Worm (Caenorhabditis elegans) whole organism, L1 larva: Measurements from ENCODE around the gene cwf-19L1.

Experiments
- F16B12.6 ChIP-seq: fragments of 150-350 bp; optimal IDR thresholded peaks from 2 replicates; lab custom pipeline; 2014; ENCODE audit warnings: missing biosample characterization, missing genetic modification characterization
- aly-2 ChIP-seq: fragments of 150-350 bp; optimal IDR thresholded peaks from 2 replicates; lab custom pipeline; 2014; ENCODE audit warnings: missing biosample characterization, missing genetic modification characterization
- ama-1 ChIP-seq: fragments of 150-350 bp; optimal IDR thresholded peaks from 2 replicates; lab custom pipeline; 2014
- blmp-1 ChIP-seq: fragments of 150-350 bp; optimal IDR thresholded peaks from 2 replicates; lab custom pipeline; 2014; ENCODE audit warnings: missing biosample characterization, missing genetic modification characterization
- ceh-8 ChIP-seq: fragments of 200-800 bp; sonication (Bioruptor generic); optimal IDR thresholded peaks from 2 replicates; lab custom pipeline; 2018; ENCODE audit warnings: mild to moderate bottlenecking, missing genetic modification characterization, moderate library complexity, missing compliant biosample characterization
- ceh-88 ChIP-seq: fragments of 200-800 bp; sonication (Bioruptor generic); IDR thresholded peaks from 2 replicates; pipeline ENCODE4 v1.3.6; 2022; ENCODE audit warnings: missing genetic modification characterization, missing compliant biosample characterization
- ceh-90 ChIP-seq: sonication (generic microtip); optimal IDR thresholded peaks from 2 replicates; lab custom pipeline; 2016; ENCODE audit warnings: missing genetic modification characterization, missing compliant biosample characterization
- dsc-1 ChIP-seq: sonication (generic microtip); optimal IDR thresholded peaks from 2 replicates; lab custom pipeline; 2016; ENCODE audit warnings: mild to moderate bottlenecking, missing genetic modification characterization, missing compliant biosample characterization
- efl-1 ChIP-seq, 4 experiments: fragments of 150-350 bp; optimal IDR thresholded peaks in 3 of 4; peaks in 1 of 4; 1 replicate in 1 of 4; 2 replicates in 3 of 4; lab custom pipeline; 2014; ENCODE audit warnings: missing biosample characterization in 2 of 4, missing genetic modification characterization in 2 of 4, missing genetic modification reagents in 2 of 4
- egl-13 ChIP-seq: sonication (generic microtip); optimal IDR thresholded peaks from 2 replicates; lab custom pipeline; 2016; ENCODE audit warnings: missing genotype, missing genetic modification reagents, missing genetic modification characterization, missing compliant biosample characterization
- ets-5 ChIP-seq: fragments of 200-800 bp; sonication (Bioruptor generic); IDR thresholded peaks from 2 replicates; pipeline ENCODE4 v1.3.6; 2022; ENCODE audit warnings: missing genetic modification characterization, missing compliant biosample characterization
- grh-1 ChIP-seq: fragments of 200-800 bp; sonication (Bioruptor generic); IDR thresholded peaks from 2 replicates; pipeline ENCODE4 v1.3.6; 2022; ENCODE audit warnings: missing genetic modification reagents, missing genetic modification characterization, missing compliant biosample characterization
- hlh-17 ChIP-seq: fragments of 200-800 bp; sonication (Bioruptor generic); optimal IDR thresholded peaks from 2 replicates; lab custom pipeline; 2018; ENCODE audit warnings: missing genetic modification characterization, mild to moderate bottlenecking, missing compliant biosample characterization, moderate library complexity, borderline replicate concordance
- hlh-4 ChIP-seq: sonication (generic microtip); optimal IDR thresholded peaks from 2 replicates; lab custom pipeline; 2016; ENCODE audit warnings: mild to moderate bottlenecking, missing genetic modification characterization, missing compliant biosample characterization
- hpl-2 ChIP-seq: fragments of 150-350 bp; optimal IDR thresholded peaks from 2 replicates; lab custom pipeline; 2014; ENCODE audit warnings: missing biosample characterization, missing genetic modification reagents, missing genetic modification characterization
- jun-1 ChIP-seq: fragments of 150-350 bp; optimal IDR thresholded peaks from 2 replicates; lab custom pipeline; 2014; ENCODE audit warnings: missing biosample characterization, missing genetic modification reagents, missing genetic modification characterization
- lin-14 ChIP-seq: fragments of 200-800 bp; sonication (Bioruptor generic); optimal IDR thresholded peaks from 2 replicates; lab custom pipeline; 2018; ENCODE audit warnings: mild to moderate bottlenecking, missing genetic modification characterization, moderate library complexity, missing compliant biosample characterization
- lin-35 ChIP-seq, 2 experiments: fragments of 150-350 bp; optimal IDR thresholded peaks; 2 replicates each; lab custom pipeline; 2014; ENCODE audit warnings: missing biosample characterization in 2 of 2, missing genetic modification characterization in 2 of 2, missing genetic modification reagents in 2 of 2
- lin-39 ChIP-seq: fragments of 150-350 bp; optimal IDR thresholded peaks from 2 replicates; lab custom pipeline; 2014; ENCODE audit warnings: missing biosample characterization, missing genetic modification reagents, missing genetic modification characterization
- lsy-2 ChIP-seq, 2 experiments: fragments of 150-350 bp; optimal IDR thresholded peaks; 2 replicates each; lab custom pipeline; 2014; ENCODE audit warnings: missing biosample characterization in 2 of 2, missing genetic modification characterization in 2 of 2
- mef-2 ChIP-seq: fragments of 150-350 bp; optimal IDR thresholded peaks from 2 replicates; lab custom pipeline; 2014; ENCODE audit warnings: missing biosample characterization, missing genetic modification characterization
- mep-1 ChIP-seq: fragments of 150-350 bp; optimal IDR thresholded peaks from 2 replicates; lab custom pipeline; 2014; ENCODE audit warnings: missing biosample characterization, missing genetic modification characterization
- nhr-12 ChIP-seq: sonication (generic microtip); optimal IDR thresholded peaks from 2 replicates; lab custom pipeline; 2017; ENCODE audit warnings: missing biosample characterization, missing genetic modification characterization
- nhr-19 ChIP-seq: fragments of 200-800 bp; sonication (Bioruptor generic); conservative IDR thresholded peaks from 2 replicates; pipeline ENCODE4 v1.3.6; 2022; ENCODE audit warnings: missing genetic modification characterization, missing compliant biosample characterization
- nhr-20 ChIP-seq: sonication (generic microtip); optimal IDR thresholded peaks from 2 replicates; lab custom pipeline; 2016; ENCODE audit warnings: mild to moderate bottlenecking, missing genetic modification characterization, missing compliant biosample characterization
- nhr-237 ChIP-seq: fragments of 150-350 bp; optimal IDR thresholded peaks from 2 replicates; lab custom pipeline; 2014; ENCODE audit warnings: missing biosample characterization, missing genetic modification characterization
- nhr-28 ChIP-seq: fragments of 150-350 bp; optimal IDR thresholded peaks from 2 replicates; lab custom pipeline; 2014; ENCODE audit warnings: missing biosample characterization, missing genetic modification characterization
- nhr-84 ChIP-seq: sonication (generic microtip); optimal IDR thresholded peaks from 2 replicates; lab custom pipeline; 2017; ENCODE audit warnings: missing biosample characterization, missing genetic modification characterization
- pag-3 ChIP-seq: sonication (generic microtip); optimal IDR thresholded peaks from 2 replicates; lab custom pipeline; 2017; ENCODE audit warnings: missing genetic modification characterization, mild to moderate bottlenecking, missing compliant biosample characterization, antibody characterized with exemption, borderline replicate concordance; ENCODE audit not compliant: insufficient read depth
- skn-1 ChIP-seq: fragments of 150-350 bp; optimal IDR thresholded peaks from 2 replicates; lab custom pipeline; 2014; ENCODE audit warnings: missing biosample characterization, missing genetic modification characterization
- snpc-4 ChIP-seq: fragments of 150-350 bp; optimal IDR thresholded peaks from 2 replicates; lab custom pipeline; 2014; ENCODE audit warnings: missing biosample characterization, missing genetic modification characterization
- sox-4 ChIP-seq: sonication (generic microtip); optimal IDR thresholded peaks from 2 replicates; lab custom pipeline; 2016; ENCODE audit warnings: missing genetic modification characterization, missing compliant biosample characterization
- sup-37 ChIP-seq: fragments of 200-800 bp; sonication (Bioruptor generic); optimal IDR thresholded peaks from 2 replicates; lab custom pipeline; 2018; ENCODE audit warnings: mild to moderate bottlenecking, missing genetic modification characterization, missing compliant biosample characterization
- tlp-1 ChIP-seq: fragments of 150-350 bp; optimal IDR thresholded peaks from 2 replicates; lab custom pipeline; 2014; ENCODE audit warnings: missing biosample characterization, missing genetic modification characterization
- unc-130 ChIP-seq: fragments of 150-350 bp; optimal IDR thresholded peaks from 2 replicates; lab custom pipeline; 2017; ENCODE audit warnings: missing biosample characterization, missing genetic modification characterization, inconsistent platforms
- unc-30 ChIP-seq: sonication (generic microtip); optimal IDR thresholded peaks from 2 replicates; lab custom pipeline; 2017; ENCODE audit warnings: missing biosample characterization, missing genetic modification characterization
- ztf-11 ChIP-seq, 2 experiments: sonication (generic microtip); optimal IDR thresholded peaks; 2 replicates each; lab custom pipeline; 2016 to 2017; ENCODE audit warnings: missing genetic modification characterization in 2 of 2, missing biosample characterization in 1 of 2, missing compliant biosample characterization in 1 of 2
- ztf-4 ChIP-seq: fragments of 150-350 bp; optimal IDR thresholded peaks from 2 replicates; lab custom pipeline; 2014; ENCODE audit warnings: missing biosample characterization, missing genetic modification characterization

Gene cwf-19L1

ce11 chrV:6120156-6120879 lies 12.7 kb downstream of the cwf-19L1 start, which contains the start of gene ceh-49:
ceh-49 (minus strand) TSS chrV:6120206.
- TF ChIP-seq nhr-19 (GFP tag; lab: Robert Waterston, UW) (no peak), snpc-4 (tag; lab: Kevin White, UChicago) (no peak), jun-1 (tag; lab: Kevin White, UChicago) (no peak), hpl-2 (GFP tag; lab: Kevin White, UChicago) (no peak), aly-2 (no peak), pag-3 (tag; lab: Kevin White, UChicago) (no peak), skn-1 (tag; lab: Kevin White, UChicago) (no peak), lin-35 (GFP tag; optimal IDR thresholded peaks at IDR 0.05; lab: Kevin White, UChicago) (no peak), egl-13 (tag; lab: Kevin White, UChicago) (no peak), nhr-28 (no peak), unc-30 (no peak), F16B12.6 (tag; lab: Kevin White, UChicago) (no peak), nhr-12 (no peak), sox-4 (tag; lab: Kevin White, UChicago) (no peak), grh-1 (no peak), sup-37 (GFP tag; lab: Kevin White, UChicago) (no peak), ceh-88 (no peak), mep-1 (no peak), nhr-84 (no peak)

- no peak for TF ChIP-seq skn-1 (tag; lab: Kevin White, UChicago)
- TF ChIP-seq dsc-1 (tag; lab: Kevin White, UChicago) = no peak
- TF ChIP-seq ztf-11 (tag; optimal IDR thresholded peaks at IDR 0.05; lab: Kevin White, UChicago) = no peak
- TF ChIP-seq nhr-19 (GFP tag; lab: Robert Waterston, UW) = no peak
- TF ChIP-seq hlh-4 (tag; lab: Kevin White, UChicago) = no peak
- TF ChIP-seq ceh-88 = no peak
- TF ChIP-seq ets-5 (GFP tag; lab: Robert Waterston, UW) = no peak
- TF ChIP-seq unc-130 (tag; lab: Kevin White, UChicago) = no peak
- TF ChIP-seq lin-14 = no peak
- TF ChIP-seq ceh-90 (tag; lab: Kevin White, UChicago) = no peak
- TF ChIP-seq ama-1 (lab: Kevin White, UChicago) = no peak
- no peak for TF ChIP-seq ztf-4 (tag; lab: Kevin White, UChicago)
- no peak for TF ChIP-seq lsy-2 (tag; optimal IDR thresholded peaks at IDR 0.05; lab: Kevin White, UChicago)
- no peak for TF ChIP-seq nhr-20
Observed at ce11 chrV:6121659-6122058, 14.0 kb downstream of the cwf-19L1 start.

DNA sequence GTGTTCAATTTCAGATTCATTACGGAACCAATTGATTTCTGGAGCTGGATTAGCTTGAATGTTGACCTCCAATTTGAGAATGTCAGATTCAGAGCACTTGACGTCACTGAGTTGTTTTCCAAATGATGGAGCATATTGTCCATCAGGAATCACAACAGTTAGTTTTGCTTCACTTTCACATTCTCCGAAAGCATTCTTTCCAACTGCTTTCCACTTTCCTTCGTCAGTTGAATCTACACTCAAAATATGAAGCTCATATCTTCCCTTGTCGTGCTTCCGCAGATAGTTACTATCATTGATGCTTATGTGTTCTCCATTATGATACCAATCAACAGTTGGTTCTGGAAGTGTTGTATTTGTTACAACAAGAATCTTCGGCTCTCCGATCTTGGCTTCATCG lies 20.7 kb downstream of the cwf-19L1 start:
- TF ChIP-seq hlh-17 (no peak), ceh-8 (no peak), tlp-1 (tag; lab: Kevin White, UChicago) (no peak), nhr-237 (tag; lab: Kevin White, UChicago) (no peak), lin-39 (tag; lab: Kevin White, UChicago) (no peak), efl-1 (optimal IDR thresholded peaks at IDR 0.05; lab: Kevin White, UChicago) (no peak), efl-1 (GFP tag; optimal IDR thresholded peaks at IDR 0.05 in 1 of 2; lab: Kevin White, UChicago) (peak in 1 of 2 experiments; percentile 49)

DNA sequence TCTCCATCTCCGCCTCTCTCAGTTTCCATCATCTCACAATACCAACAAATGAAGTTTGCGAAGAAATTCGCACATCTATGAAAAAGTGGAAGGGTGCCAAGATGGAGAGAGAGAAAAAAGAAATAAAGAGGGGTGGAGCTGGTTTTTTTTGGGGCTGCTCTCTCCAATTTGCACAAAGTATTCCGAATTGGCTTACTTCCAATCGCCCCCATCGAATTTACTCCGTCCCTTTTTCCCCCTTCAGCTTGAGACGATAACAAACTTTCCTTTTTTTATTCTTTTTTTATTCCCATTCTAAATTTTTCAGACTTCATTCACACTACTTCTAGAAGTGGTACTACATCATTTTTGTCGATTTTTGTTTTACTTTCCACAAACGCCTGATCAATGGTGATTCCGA lies 23.5 kb downstream of the cwf-19L1 start, which contains the start of gene exp-2:
Gene exp-2, plus strand, starts transcription at position 301 of the 400 bp plus-strand sequence.
- TF ChIP-seq blmp-1 (tag; lab: Kevin White, UChicago) (no peak), unc-130 (tag; lab: Kevin White, UChicago) (no peak), mef-2 (no peak), nhr-20 (no peak), lin-14 (peak; percentile 18)
